Worm (Caenorhabditis elegans): Measurements from ENCODE around the gene F59E12.3.

DNA sequence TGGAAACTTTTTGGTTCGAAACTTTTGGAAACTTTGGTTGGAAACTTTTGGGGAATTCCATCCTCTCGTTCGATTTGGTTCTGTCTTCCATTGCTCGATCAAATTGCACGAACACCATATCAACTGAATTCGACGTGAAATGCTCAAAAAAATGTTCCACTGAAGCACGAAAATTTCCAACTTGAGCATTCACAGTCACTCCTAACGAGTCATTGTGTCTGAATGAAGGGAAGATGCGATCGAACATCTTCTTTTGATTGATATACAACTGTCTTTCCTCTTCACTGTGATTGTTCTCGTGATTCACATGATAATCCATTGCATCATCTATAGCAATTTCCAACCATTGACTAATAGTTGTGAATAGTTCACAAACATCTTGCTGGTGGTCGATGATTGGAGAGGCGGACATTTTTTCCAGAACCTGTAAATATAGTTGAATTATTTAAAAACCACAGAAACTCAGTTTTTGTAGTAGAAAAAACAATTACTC is 9.8 kb upstream of the F59E12.3 start, which contains the start of gene F59E12.15:
- TF ChIP-seq F13H6.1 (tag; optimal IDR thresholded peaks at IDR 0.05) (no peak), ceh-30 (tag; optimal IDR thresholded peaks at IDR 0.05) (no peak), ama-1 (optimal IDR thresholded peaks at IDR 0.05) (no peak), npax-4 (tag; optimal IDR thresholded peaks at IDR 0.05) (no peak), nhr-232 (tag; optimal IDR thresholded peaks at IDR 0.05) (no peak), pha-4 (tag; optimal IDR thresholded peaks at IDR 0.05) (no peak), pat-9 (tag; optimal IDR thresholded peaks at IDR 0.05) (no peak), ceh-9 (tag; optimal IDR thresholded peaks at IDR 0.05) (no peak), ref-2 (tag; optimal IDR thresholded peaks at IDR 0.05) (no peak), tbx-2 (tag; optimal IDR thresholded peaks at IDR 0.05) (no peak), dmd-4 (tag; optimal IDR thresholded peaks at IDR 0.05; ENCODE audit: borderline replicate concordance) (no peak), hlh-15 (tag; optimal IDR thresholded peaks at IDR 0.05) (no peak), gmeb-2 (tag; optimal IDR thresholded peaks at IDR 0.05) (no peak)

Data from whole organism, late embryonic.